Worm (Caenorhabditis elegans) whole organism, young adult: ENCODE data around the gene C14B9.10.

Source experiments
- B0035.1 ChIP-seq: sonication (generic microtip); optimal IDR thresholded peaks from 2 replicates; lab custom pipeline; 2016; ENCODE audit warnings: missing genetic modification characterization, mild to moderate bottlenecking, missing compliant biosample characterization, missing genotype, missing genetic modification reagents
- B0336.3 ChIP-seq: fragments of 200-800 bp; sonication (Bioruptor generic); IDR thresholded peaks from 2 replicates; pipeline ENCODE4 v1.3.6; 2022; ENCODE audit warnings: missing genetic modification characterization, missing compliant biosample characterization
- C06A6.2 ChIP-seq: fragments of 200-800 bp; sonication (Bioruptor generic); conservative IDR thresholded peaks from 2 replicates; pipeline ENCODE4 v1.3.6; 2022; ENCODE audit warnings: missing genetic modification characterization, missing compliant biosample characterization
- C17E4.6 ChIP-seq: fragments of 200-800 bp; sonication (Bioruptor generic); IDR thresholded peaks from 2 replicates; pipeline ENCODE4 v1.3.6; 2022; ENCODE audit warnings: missing genetic modification reagents, missing genetic modification characterization, missing compliant biosample characterization
- F23B12.7 ChIP-seq: sonication (generic microtip); optimal IDR thresholded peaks from 2 replicates; lab custom pipeline; 2017; ENCODE audit warnings: missing genetic modification characterization, mild to moderate bottlenecking, missing compliant biosample characterization, antibody characterized with exemption, moderate library complexity; ENCODE audit not compliant: insufficient read depth
- F33H1.4 ChIP-seq: fragments of 200-800 bp; sonication (Bioruptor generic); IDR thresholded peaks from 2 replicates; pipeline ENCODE4 v1.3.6; 2022; ENCODE audit warnings: missing genetic modification reagents, missing genetic modification characterization, missing compliant biosample characterization
- F37B4.10 ChIP-seq: fragments of 200-800 bp; sonication (Bioruptor generic); IDR thresholded peaks from 2 replicates; pipeline ENCODE4 v1.3.6; 2022; ENCODE audit warnings: missing genetic modification characterization, missing compliant biosample characterization
- F57C9.4 ChIP-seq: sonication (generic microtip); optimal IDR thresholded peaks from 2 replicates; lab custom pipeline; 2017; ENCODE audit warnings: mild to moderate bottlenecking, missing genetic modification characterization, missing compliant biosample characterization
- K11D2.4 ChIP-seq: fragments of 200-800 bp; sonication (Bioruptor generic); IDR thresholded peaks from 2 replicates; pipeline ENCODE4 v1.3.6; 2022; ENCODE audit warnings: missing genetic modification reagents, missing genetic modification characterization, missing compliant biosample characterization
- T07F8.4 ChIP-seq: sonication (generic microtip); optimal IDR thresholded peaks from 2 replicates; lab custom pipeline; 2016; ENCODE audit warnings: mild to moderate bottlenecking, missing genetic modification characterization, moderate library complexity, missing compliant biosample characterization
- Y67H2A.10 ChIP-seq: fragments of 200-800 bp; sonication (Bioruptor generic); conservative IDR thresholded peaks from 2 replicates; pipeline ENCODE4 v1.3.6; 2022; ENCODE audit warnings: missing genetic modification reagents, missing genetic modification characterization, missing compliant biosample characterization
- Y95B8A.8 ChIP-seq: fragments of 200-800 bp; sonication (Bioruptor generic); IDR thresholded peaks from 2 replicates; pipeline ENCODE4 v1.3.6; 2022; ENCODE audit warnings: missing genetic modification reagents, missing genetic modification characterization, missing compliant biosample characterization
- aptf-2 ChIP-seq: fragments of 200-800 bp; sonication (Bioruptor generic); conservative IDR thresholded peaks from 2 replicates; pipeline ENCODE4 v1.3.6; 2022; ENCODE audit warnings: missing genetic modification reagents, missing genetic modification characterization, missing compliant biosample characterization
- aptf-3 ChIP-seq: fragments of 200-800 bp; sonication (Bioruptor generic); IDR thresholded peaks from 2 replicates; pipeline ENCODE4 v1.3.6; 2022; ENCODE audit warnings: missing genetic modification characterization, missing compliant biosample characterization
- bed-2 ChIP-seq: fragments of 200-800 bp; sonication (Bioruptor generic); IDR thresholded peaks from 2 replicates; pipeline ENCODE4 v1.3.6; 2022; ENCODE audit warnings: missing genetic modification reagents, missing genetic modification characterization, missing compliant biosample characterization
- ccch-3 ChIP-seq: fragments of 200-800 bp; sonication (Bioruptor generic); optimal IDR thresholded peaks from 2 replicates; lab custom pipeline; 2018; ENCODE audit warnings: mild to moderate bottlenecking, missing genetic modification characterization, missing compliant biosample characterization
- cebp-1 ChIP-seq, 2 experiments: fragments of 200-800 bp in 1 of 2; sonication (Bioruptor generic) in 1 of 2; sonication (generic microtip) in 1 of 2; IDR thresholded peaks in 1 of 2; optimal IDR thresholded peaks in 1 of 2; 2 replicates each; pipeline versions ENCODE4 v1.3.6 to Lab custom; 2017 to 2022; ENCODE audit warnings: missing compliant biosample characterization in 2 of 2, missing genetic modification characterization in 2 of 2, mild to moderate bottlenecking in 1 of 2, missing genetic modification reagents in 1 of 2, moderate library complexity in 1 of 2
- ceh-40 ChIP-seq: fragments of 200-800 bp; sonication (Bioruptor generic); IDR thresholded peaks from 2 replicates; pipeline ENCODE4 v1.3.6; 2022; ENCODE audit warnings: missing genetic modification characterization, missing compliant biosample characterization
- ceh-91 ChIP-seq: fragments of 200-800 bp; sonication (Bioruptor generic); IDR thresholded peaks from 2 replicates; pipeline ENCODE4 v1.3.6; 2022; ENCODE audit warnings: missing genetic modification reagents, missing genetic modification characterization, missing compliant biosample characterization
- die-1 ChIP-seq: sonication (generic microtip); optimal IDR thresholded peaks from 2 replicates; lab custom pipeline; 2016; ENCODE audit warnings: missing genotype, mild to moderate bottlenecking, missing genetic modification characterization, missing compliant biosample characterization
- dpff-1 ChIP-seq: sonication (generic microtip); optimal IDR thresholded peaks from 2 replicates; lab custom pipeline; 2017; ENCODE audit warnings: mild to moderate bottlenecking, missing genetic modification characterization, missing compliant biosample characterization
- efl-1 ChIP-seq: fragments of 150-350 bp; optimal IDR thresholded peaks from 2 replicates; lab custom pipeline; 2014; ENCODE audit warnings: missing biosample characterization, missing genetic modification reagents, missing genetic modification characterization
- gei-17 ChIP-seq: fragments of 200-800 bp; sonication (Bioruptor generic); optimal IDR thresholded peaks from 2 replicates; lab custom pipeline; 2018; ENCODE audit warnings: mild to moderate bottlenecking, missing genetic modification characterization, missing compliant biosample characterization
- him-1 ChIP-seq: sonication (generic microtip); optimal IDR thresholded peaks from 2 replicates; lab custom pipeline; 2016; ENCODE audit warnings: missing genotype, missing genetic modification reagents, missing genetic modification characterization, missing compliant biosample characterization
- hmg-1.2 ChIP-seq: fragments of 200-800 bp; sonication (Bioruptor generic); IDR thresholded peaks from 2 replicates; pipeline ENCODE4 v1.3.6; 2022; ENCODE audit warnings: missing genetic modification reagents, missing genetic modification characterization, missing compliant biosample characterization
- hmg-20 ChIP-seq: fragments of 200-800 bp; sonication (Bioruptor generic); IDR thresholded peaks from 2 replicates; pipeline ENCODE4 v1.3.6; 2022; ENCODE audit warnings: missing genetic modification reagents, missing genetic modification characterization, missing compliant biosample characterization
- lin-26 ChIP-seq: fragments of 200-800 bp; sonication (Bioruptor generic); IDR thresholded peaks from 2 replicates; pipeline ENCODE4 v1.3.6; 2022; ENCODE audit warnings: missing genetic modification reagents, missing genetic modification characterization, missing compliant biosample characterization
- lin-40 ChIP-seq: sonication (generic microtip); optimal IDR thresholded peaks from 2 replicates; lab custom pipeline; 2016; ENCODE audit warnings: missing genetic modification characterization, mild to moderate bottlenecking, missing compliant biosample characterization, missing genotype, missing genetic modification reagents
- lsy-27 ChIP-seq: sonication (generic microtip); optimal IDR thresholded peaks from 2 replicates; lab custom pipeline; 2017; ENCODE audit warnings: missing genetic modification characterization, mild to moderate bottlenecking, missing compliant biosample characterization, antibody characterized with exemption, missing genotype, borderline replicate concordance; ENCODE audit not compliant: insufficient read depth
- madf-10 ChIP-seq: sonication (generic microtip); optimal IDR thresholded peaks from 2 replicates; lab custom pipeline; 2016; ENCODE audit warnings: mild to moderate bottlenecking, missing genetic modification characterization, missing compliant biosample characterization
- madf-8 ChIP-seq: fragments of 200-800 bp; sonication (Bioruptor generic); conservative IDR thresholded peaks from 2 replicates; pipeline ENCODE4 v1.3.6; 2022; ENCODE audit warnings: missing genetic modification reagents, missing genetic modification characterization, missing compliant biosample characterization
- mel-28 ChIP-seq: sonication (generic microtip); optimal IDR thresholded peaks from 2 replicates; lab custom pipeline; 2016; ENCODE audit warnings: borderline replicate concordance, mild to moderate bottlenecking, missing genetic modification characterization, missing compliant biosample characterization
- mxl-1 ChIP-seq: sonication (generic microtip); optimal IDR thresholded peaks from 2 replicates; lab custom pipeline; 2016; ENCODE audit warnings: missing genetic modification characterization, missing compliant biosample characterization
- nfya-1 ChIP-seq: sonication (generic microtip); optimal IDR thresholded peaks from 2 replicates; lab custom pipeline; 2017; ENCODE audit warnings: antibody characterized with exemption, missing compliant biosample characterization, missing genetic modification characterization, borderline replicate concordance; ENCODE audit not compliant: insufficient read depth
- nhr-90 ChIP-seq: sonication (generic microtip); optimal IDR thresholded peaks from 2 replicates; lab custom pipeline; 2016; ENCODE audit warnings: missing genotype, mild to moderate bottlenecking, missing genetic modification characterization, missing compliant biosample characterization
- pha-4 ChIP-seq: fragments of 150-350 bp; sonication (generic microtip); optimal IDR thresholded peaks from 2 replicates; lab custom pipeline; 2014; ENCODE audit warnings: missing biosample characterization, missing genetic modification reagents, missing genetic modification characterization
- rcor-1 ChIP-seq: fragments of 200-800 bp; sonication (Bioruptor generic); IDR thresholded peaks from 2 replicates; pipeline ENCODE4 v1.3.6; 2022; ENCODE audit warnings: missing genetic modification reagents, missing genetic modification characterization, missing compliant biosample characterization
- repo-1 ChIP-seq: sonication (generic microtip); optimal IDR thresholded peaks from 2 replicates; lab custom pipeline; 2017; ENCODE audit warnings: mild to moderate bottlenecking, missing genetic modification characterization, missing compliant biosample characterization
- rpc-1 ChIP-seq, 2 experiments: fragments of 150-350 bp in 1 of 2; sonication (generic microtip) in 1 of 2; optimal IDR thresholded peaks; 2 replicates each; lab custom pipeline; 2014 to 2018; ENCODE audit warnings: missing biosample characterization in 1 of 2, missing genetic modification characterization in 1 of 2, missing genetic modification reagents in 1 of 2, missing genotype in 1 of 2
- snpc-1.3 ChIP-seq: sonication (generic microtip); optimal IDR thresholded peaks from 2 replicates; lab custom pipeline; 2017; ENCODE audit warnings: missing genetic modification characterization, mild to moderate bottlenecking, missing compliant biosample characterization, antibody characterized with exemption, moderate library complexity, missing genotype, missing genetic modification reagents; ENCODE audit not compliant: insufficient read depth
- snpc-4 ChIP-seq, 5 experiments: fragments of 150-350 bp in 1 of 5; sonication (generic microtip) in 4 of 5; optimal IDR thresholded peaks; 2 replicates each; lab custom pipeline; 2014 to 2018; ENCODE audit warnings: missing genetic modification characterization in 5 of 5, missing biosample characterization in 3 of 5, antibody characterized with exemption in 2 of 5, mild to moderate bottlenecking in 2 of 5, missing compliant biosample characterization in 2 of 5, missing genotype in 2 of 5, moderate library complexity in 2 of 5, missing genetic modification reagents in 1 of 5
- unc-62 ChIP-seq: fragments of 150-350 bp; optimal IDR thresholded peaks from 2 replicates; lab custom pipeline; 2014; ENCODE audit warnings: missing biosample characterization, missing genetic modification reagents, missing genetic modification characterization
- zim-3 ChIP-seq: sonication (generic microtip); optimal IDR thresholded peaks from 2 replicates; lab custom pipeline; 2017; ENCODE audit warnings: mild to moderate bottlenecking, missing genetic modification characterization, moderate library complexity, missing compliant biosample characterization
- ztf-18 ChIP-seq: sonication (generic microtip); optimal IDR thresholded peaks from 2 replicates; lab custom pipeline; 2016; ENCODE audit warnings: missing genotype, mild to moderate bottlenecking, missing genetic modification characterization, missing compliant biosample characterization
- ztf-22 ChIP-seq: fragments of 200-800 bp; sonication (Bioruptor generic); optimal IDR thresholded peaks from 2 replicates; lab custom pipeline; 2018; ENCODE audit warnings: mild to moderate bottlenecking, missing genetic modification characterization, moderate library complexity, missing compliant biosample characterization
- ztf-3 ChIP-seq: fragments of 200-800 bp; sonication (Bioruptor generic); optimal IDR thresholded peaks from 2 replicates; lab custom pipeline; 2018; ENCODE audit warnings: mild to moderate bottlenecking, missing genetic modification characterization, missing compliant biosample characterization

Gene C14B9.10

ce11 chrIII:8129195-8129594, 1.5 kb upstream of the C14B9.10 start (continued):
- TF ChIP-seq ztf-22 (GFP tag; lab: Kevin White, UChicago) (no peak), aptf-2 (GFP tag; lab: Robert Waterston, UW) (no peak), lin-40 (tag; lab: Kevin White, UChicago) (no peak), him-1 (tag; lab: Kevin White, UChicago) (peak; percentile 67), madf-10 (tag; lab: Kevin White, UChicago) (no peak), gei-17 (GFP tag; lab: Kevin White, UChicago) (no peak), Y95B8A.8 (no peak), die-1 (tag; lab: Kevin White, UChicago) (no peak), nfya-1 (tag; lab: Kevin White, UChicago) (no peak), ceh-91 (no peak), Y67H2A.10 (GFP tag; lab: Robert Waterston, UW) (no peak), madf-8 (GFP tag; lab: Robert Waterston, UW) (0 out of 2 replicates have a peak, but pooled peaks have one; percentile 9), snpc-1.3 (no peak), rpc-1 (optimal IDR thresholded peaks at IDR 0.05; lab: Kevin White, UChicago) (no peak), rpc-1 (tag; optimal IDR thresholded peaks at IDR 0.05; lab: Kevin White, UChicago) (no peak), nhr-90 (no peak), rcor-1 (GFP tag; lab: Robert Waterston, UW) (peak; percentile 68; the same call in 1 of the 2 replicates), ztf-18 (peak; percentile 8), K11D2.4 (GFP tag; lab: Robert Waterston, UW) (no peak), hmg-1.2 (GFP tag; lab: Robert Waterston, UW) (no peak; the same call in 1 of the 2 replicates), repo-1 (tag; lab: Kevin White, UChicago) (no peak), lin-26 (GFP tag; lab: Robert Waterston, UW) (peak; percentile 58; the same call in 1 of the 2 replicates), F23B12.7 (no peak), snpc-4 (GFP tag; optimal IDR thresholded peaks at IDR 0.05; lab: Kevin White, UChicago) (no peak), snpc-4 (tag; optimal IDR thresholded peaks at IDR 0.05; lab: Kevin White, UChicago) (peak in 2 of 4 experiments; percentile 8 to 29), F33H1.4 (GFP tag; lab: Robert Waterston, UW) (peak; percentile 57), C17E4.6 (peak; percentile 31; the same call in 1 of the 2 replicates), lsy-27 (tag; lab: Kevin White, UChicago) (no peak), hmg-20 (GFP tag; lab: Robert Waterston, UW) (0 out of 2 replicates have a peak, but pooled peaks have one; percentile 18), unc-62 (GFP tag; lab: Kevin White, UChicago) (no peak), F57C9.4 (no peak), B0035.1 (no peak), ztf-3 (GFP tag; lab: Kevin White, UChicago) (no peak), pha-4 (tag; lab: Kevin White, UChicago) (no peak), bed-2 (GFP tag; lab: Robert Waterston, UW) (no peak), ccch-3 (GFP tag; lab: Kevin White, UChicago) (no peak), mxl-1 (tag; lab: Kevin White, UChicago) (no peak), C06A6.2 (GFP tag; lab: Robert Waterston, UW) (no peak), F37B4.10 (GFP tag; lab: Robert Waterston, UW) (no peak), dpff-1 (tag; lab: Kevin White, UChicago) (no peak), cebp-1 (GFP tag; IDR thresholded peaks at IDR 0.05; lab: Robert Waterston, UW) (no peak), cebp-1 (tag; optimal IDR thresholded peaks at IDR 0.05; lab: Kevin White, UChicago) (peak; percentile 6), B0336.3 (GFP tag; lab: Robert Waterston, UW) (peak; percentile 64; the same call in 1 of the 2 replicates), zim-3 (no peak), aptf-3 (no peak), efl-1 (GFP tag; lab: Kevin White, UChicago) (no peak), mel-28 (no peak), ceh-40 (no peak), T07F8.4 (no peak)
